Fruit fly (Drosophila melanogaster): ENCODE data around the gene CG14882.

CG14882 gene

dm6 chr3R:16408434-16408833, 34.6 kb upstream of the CG14882 start:
- no peak for TF ChIP-seq Sox15 (GFP tag; optimal IDR thresholded peaks at IDR 0.05)
- no peak for TF ChIP-seq net (GFP tag; optimal IDR thresholded peaks at IDR 0.05)
- TF ChIP-seq CG3032 (tag; optimal IDR thresholded peaks at IDR 0.05) = no peak
- no peak for TF ChIP-seq salr (GFP tag; optimal IDR thresholded peaks at IDR 0.05)
- TF ChIP-seq Eip75B (GFP tag; optimal IDR thresholded peaks at IDR 0.05) = no peak
- no peak for TF ChIP-seq esn (GFP tag; optimal IDR thresholded peaks at IDR 0.05)
- no peak for TF ChIP-seq fd85E (GFP tag; optimal IDR thresholded peaks at IDR 0.05)
- no peak for TF ChIP-seq CG6792 (GFP tag; optimal IDR thresholded peaks at IDR 0.05)
- TF ChIP-seq ss (GFP tag; optimal IDR thresholded peaks at IDR 0.05) = no peak
- no peak for TF ChIP-seq CG8319 (GFP tag; optimal IDR thresholded peaks at IDR 0.05)
- no peak for TF ChIP-seq Ets21C (GFP tag; optimal IDR thresholded peaks at IDR 0.05)

dm6 chr3R:16410706-16411105, 32.3 kb upstream of the CG14882 start:
- TF ChIP-seq fd59A (GFP tag; optimal IDR thresholded peaks at IDR 0.05) (no peak), CG6163 (GFP tag; IDR thresholded peaks at IDR 0.05) (no peak), fd85E (GFP tag; optimal IDR thresholded peaks at IDR 0.05) (no peak), OdsH (GFP tag; optimal IDR thresholded peaks at IDR 0.05) (no peak), dsx (GFP tag; optimal IDR thresholded peaks at IDR 0.05; ENCODE audit: poor library complexity, severe bottlenecking) (no peak), pdm3 (GFP tag; optimal IDR thresholded peaks at IDR 0.05) (no peak), CG6854 (GFP tag; optimal IDR thresholded peaks at IDR 0.05) (no peak), CG7368 (GFP tag; optimal IDR thresholded peaks at IDR 0.05) (no peak), CG31627 (GFP tag; optimal IDR thresholded peaks at IDR 0.05) (no peak), CG11762 (GFP tag; optimal IDR thresholded peaks at IDR 0.05; ENCODE audit: insufficient read depth) (no peak), CG6808 (GFP tag; optimal IDR thresholded peaks at IDR 0.05) (no peak), cyc (GFP tag; optimal IDR thresholded peaks at IDR 0.05) (no peak), topi (GFP tag; optimal IDR thresholded peaks at IDR 0.05) (no peak), dac (GFP tag; optimal IDR thresholded peaks at IDR 0.05) (no peak), eg (GFP tag; IDR thresholded peaks at IDR 0.05) (no peak), Ets21C (GFP tag; optimal IDR thresholded peaks at IDR 0.05) (no peak)

- TF ChIP-seq Eip78C (GFP tag) (no peak), CG3032 (tag; optimal IDR thresholded peaks at IDR 0.05) (no peak), CG8319 (GFP tag; optimal IDR thresholded peaks at IDR 0.05) (no peak), Ets96B (tag; optimal IDR thresholded peaks at IDR 0.05) (no peak), CG8119 (GFP tag; IDR thresholded peaks at IDR 0.05) (no peak), vri (GFP tag; optimal IDR thresholded peaks at IDR 0.05) (no peak)
Observed at dm6 chr3R:16413734-16414133, 29.3 kb upstream of the CG14882 start.

- TF ChIP-seq ss (GFP tag; optimal IDR thresholded peaks at IDR 0.05) (peak; percentile 10 to 100), CG11294 (GFP tag; IDR thresholded peaks at IDR 0.05) (no peak), acj6 (GFP tag; optimal IDR thresholded peaks at IDR 0.05) (no peak)
Observed at dm6 chr3R:16416508-16416907, 26.5 kb upstream of the CG14882 start.

- TF ChIP-seq CG3919 (GFP tag; optimal IDR thresholded peaks at IDR 0.05) (no peak), OdsH (GFP tag; optimal IDR thresholded peaks at IDR 0.05) (no peak), CG1621 (tag; optimal IDR thresholded peaks at IDR 0.05) (peak; percentile 19), Sox102F (GFP tag; optimal IDR thresholded peaks at IDR 0.05) (no peak), ss (GFP tag; optimal IDR thresholded peaks at IDR 0.05) (peak; percentile 75 to 82), CG11902 (GFP tag; optimal IDR thresholded peaks at IDR 0.05) (no peak), CG6808 (GFP tag; optimal IDR thresholded peaks at IDR 0.05) (peak; percentile 39), CG7368 (GFP tag; optimal IDR thresholded peaks at IDR 0.05) (peak; percentile 5), Sox15 (GFP tag; optimal IDR thresholded peaks at IDR 0.05) (no peak), CG31627 (GFP tag; optimal IDR thresholded peaks at IDR 0.05) (no peak), svp (GFP tag) (no peak), CG6276 (GFP tag; optimal IDR thresholded peaks at IDR 0.05) (no peak), CG3032 (tag; optimal IDR thresholded peaks at IDR 0.05) (peak; percentile 18), CG9139 (GFP tag; optimal IDR thresholded peaks at IDR 0.05) (no peak), CG6854 (GFP tag; optimal IDR thresholded peaks at IDR 0.05) (peak; percentile 24), Eip93F (GFP tag; optimal IDR thresholded peaks at IDR 0.05) (no peak), CG8319 (GFP tag; optimal IDR thresholded peaks at IDR 0.05) (no peak), eg (GFP tag; IDR thresholded peaks at IDR 0.05) (0 out of 3 replicates have a peak, but pooled peaks have one; percentile 34), achi (GFP tag; optimal IDR thresholded peaks at IDR 0.05) (peak; percentile 6), esn (GFP tag; optimal IDR thresholded peaks at IDR 0.05) (no peak), CG10669 (GFP tag; optimal IDR thresholded peaks at IDR 0.05) (peak; percentile 21), Sox14 (GFP tag; optimal IDR thresholded peaks at IDR 0.05) (no peak), fkh (GFP tag; optimal IDR thresholded peaks at IDR 0.05) (no peak), CG6163 (GFP tag; IDR thresholded peaks at IDR 0.05) (peak; percentile 64; the same call in 2 of the 3 replicates)
Observed at dm6 chr3R:16423323-16423722, 19.7 kb upstream of the CG14882 start.

Data from whole organism, prepupa.